Fruit fly (Drosophila melanogaster): ENCODE measurements around the gene CG32266.
A peak's percentile ranks its signal among the peaks of the same experiment; 100 is the strongest.

Gene CG32266

DNA sequence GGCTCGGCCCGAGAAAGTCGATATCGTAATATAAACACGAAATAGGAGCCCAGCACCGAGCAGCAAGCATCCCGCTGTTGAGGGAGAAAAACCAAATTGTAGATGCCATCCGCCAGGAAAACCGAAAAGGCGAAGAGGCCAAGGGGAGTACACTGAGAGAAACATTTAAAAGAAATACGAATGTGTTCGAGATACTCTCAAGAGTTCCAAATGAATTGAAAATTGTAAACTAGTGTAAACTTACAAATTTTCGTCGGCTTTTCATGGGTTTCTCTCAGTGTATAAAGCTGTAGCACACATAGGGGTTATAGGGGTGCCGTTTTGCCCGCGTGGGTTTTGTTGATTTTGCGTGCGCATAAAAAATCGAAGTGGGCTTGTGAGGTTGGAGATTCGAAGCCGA, 12.1 kb downstream of the CG32266 start (continued):
- TF ChIP-seq pho (GFP tag; optimal IDR thresholded peaks at IDR 0.05) (peak; percentile 74), CG4360 (GFP tag; IDR thresholded peaks at IDR 0.05) (0 out of 2 replicates have a peak, but pooled peaks have one; percentile 16), Vsx1 (GFP tag; optimal IDR thresholded peaks at IDR 0.05) (peak; percentile 20), CG10979 (tag; optimal IDR thresholded peaks at IDR 0.05) (peak; percentile 22), vvl (GFP tag; IDR thresholded peaks at IDR 0.05) (peak; percentile 91), prd (optimal IDR thresholded peaks at IDR 0.05) (no peak), prd (GFP tag; IDR thresholded peaks at IDR 0.05) (peak; percentile 86), gro (GFP tag; optimal IDR thresholded peaks at IDR 0.05) (peak; percentile 19), dati (GFP tag; IDR thresholded peaks at IDR 0.05) (0 out of 2 replicates have a peak, but pooled peaks have one; percentile 8), Kr (GFP tag; optimal IDR thresholded peaks at IDR 0.05) (no peak), tap (tag; optimal IDR thresholded peaks at IDR 0.05) (no peak), cad (GFP tag; optimal IDR thresholded peaks at IDR 0.05) (no peak), gce (GFP tag; IDR thresholded peaks at IDR 0.05) (peak; percentile 68; the same call in 1 of the 3 replicates), grau (tag; optimal IDR thresholded peaks at IDR 0.05) (peak; percentile 81), sima (GFP tag; optimal IDR thresholded peaks at IDR 0.05) (peak; percentile 1), CG1602 (GFP tag; optimal IDR thresholded peaks at IDR 0.05) (peak; percentile 42), MTF-1 (GFP tag; optimal IDR thresholded peaks at IDR 0.05; ENCODE audit: borderline replicate concordance) (no peak), mam (GFP tag; optimal IDR thresholded peaks at IDR 0.05) (peak; percentile 88), CG12071 (GFP tag; optimal IDR thresholded peaks at IDR 0.05) (peak; percentile 11), CG11085 (GFP tag; IDR thresholded peaks at IDR 0.05) (peak; percentile 73), tgo (GFP tag; IDR thresholded peaks at IDR 0.05) (peak; percentile 81), crp (GFP tag; optimal IDR thresholded peaks at IDR 0.05) (peak in 1 of 2 experiments; percentile 8), ATbp (GFP tag; optimal IDR thresholded peaks at IDR 0.05) (peak; percentile 39), CG8765 (GFP tag; IDR thresholded peaks at IDR 0.05) (no peak), CG7745 (tag; optimal IDR thresholded peaks at IDR 0.05) (no peak), lola (GFP tag; optimal IDR thresholded peaks at IDR 0.05) (no peak), CG3726 (GFP tag; IDR thresholded peaks at IDR 0.05) (no peak), gem (tag; optimal IDR thresholded peaks at IDR 0.05) (peak; percentile 76), B-H2 (GFP tag; optimal IDR thresholded peaks at IDR 0.05) (peak; percentile 92), zen2 (GFP tag; IDR thresholded peaks at IDR 0.05; ENCODE audit: partially characterized antibody) (no peak), CG6272 (GFP tag; IDR thresholded peaks at IDR 0.05) (peak; percentile 59), Adf1 (GFP tag; IDR thresholded peaks at IDR 0.05) (peak; percentile 59; the same call in 1 of the 2 replicates), CG2120 (GFP tag; optimal IDR thresholded peaks at IDR 0.05) (peak; percentile 95), Dip2 (GFP tag; IDR thresholded peaks at IDR 0.05) (peak; percentile 26; the same call in 1 of the 2 replicates), toy (GFP tag; IDR thresholded peaks at IDR 0.05) (peak; percentile 50), Xbp1 (GFP tag; optimal IDR thresholded peaks at IDR 0.05) (peak; percentile 80), Side (GFP tag; optimal IDR thresholded peaks at IDR 0.05) (peak; percentile 71), CG18619 (GFP tag; optimal IDR thresholded peaks at IDR 0.05) (peak; percentile 77), Neu2 (GFP tag; optimal IDR thresholded peaks at IDR 0.05; ENCODE audit: borderline replicate concordance) (peak; percentile 9), CG10654 (GFP tag; optimal IDR thresholded peaks at IDR 0.05) (peak; percentile 38), trh (GFP tag; optimal IDR thresholded peaks at IDR 0.05) (no peak), Dp (GFP tag; optimal IDR thresholded peaks at IDR 0.05) (no peak), Oaz (GFP tag; IDR thresholded peaks at IDR 0.05) (peak; percentile 65), CHES-1-like (GFP tag; optimal IDR thresholded peaks at IDR 0.05) (peak; percentile 72), bigmax (GFP tag; optimal IDR thresholded peaks at IDR 0.05) (no peak), Dbx (GFP tag; IDR thresholded peaks at IDR 0.05) (peak; percentile 88), fd64A (GFP tag; optimal IDR thresholded peaks at IDR 0.05) (no peak), sob (GFP tag; IDR thresholded peaks at IDR 0.05) (peak; percentile 85), CG10321 (GFP tag; IDR thresholded peaks at IDR 0.05) (0 out of 2 replicates have a peak, but pooled peaks have one; percentile 25), Hmx (GFP tag; optimal IDR thresholded peaks at IDR 0.05) (peak; percentile 39), vnd (GFP tag; IDR thresholded peaks at IDR 0.05; ENCODE audit: partially characterized antibody) (no peak)

All from whole organism, embryonic.